Worm (Caenorhabditis elegans) whole organism, young adult: Measurements from ENCODE around the gene str-47.

Experiments
- B0019.2 ChIP-seq: fragments of 200-800 bp; sonication (Bioruptor generic); conservative IDR thresholded peaks from 2 replicates; pipeline ENCODE4 v1.3.6; 2022; ENCODE audit warnings: missing genetic modification reagents, missing genetic modification characterization, missing compliant biosample characterization
- B0035.1 ChIP-seq: sonication (generic microtip); optimal IDR thresholded peaks from 2 replicates; lab custom pipeline; 2016; ENCODE audit warnings: missing genetic modification characterization, mild to moderate bottlenecking, missing compliant biosample characterization, missing genotype, missing genetic modification reagents
- B0336.3 ChIP-seq: fragments of 200-800 bp; sonication (Bioruptor generic); IDR thresholded peaks from 2 replicates; pipeline ENCODE4 v1.3.6; 2022; ENCODE audit warnings: missing genetic modification characterization, missing compliant biosample characterization
- F22D6.2 ChIP-seq: sonication (generic microtip); optimal IDR thresholded peaks from 2 replicates; lab custom pipeline; 2016; ENCODE audit warnings: mild to moderate bottlenecking, missing genetic modification characterization, missing compliant biosample characterization
- F37B4.10 ChIP-seq: fragments of 200-800 bp; sonication (Bioruptor generic); IDR thresholded peaks from 2 replicates; pipeline ENCODE4 v1.3.6; 2022; ENCODE audit warnings: missing genetic modification characterization, missing compliant biosample characterization
- F39B2.1 ChIP-seq: fragments of 200-800 bp; sonication (Bioruptor generic); IDR thresholded peaks from 2 replicates; pipeline ENCODE4 v1.3.6; 2022; ENCODE audit warnings: missing genetic modification reagents, missing genetic modification characterization, missing compliant biosample characterization
- F52B5.7 ChIP-seq: sonication (generic microtip); optimal IDR thresholded peaks from 2 replicates; lab custom pipeline; 2016; ENCODE audit warnings: mild to moderate bottlenecking, missing genetic modification characterization, missing compliant biosample characterization
- F57C9.4 ChIP-seq: sonication (generic microtip); optimal IDR thresholded peaks from 2 replicates; lab custom pipeline; 2017; ENCODE audit warnings: mild to moderate bottlenecking, missing genetic modification characterization, missing compliant biosample characterization
- T07F8.4 ChIP-seq: sonication (generic microtip); optimal IDR thresholded peaks from 2 replicates; lab custom pipeline; 2016; ENCODE audit warnings: mild to moderate bottlenecking, missing genetic modification characterization, moderate library complexity, missing compliant biosample characterization
- Y53F4B.3 ChIP-seq: fragments of 200-800 bp; sonication (Bioruptor generic); IDR thresholded peaks from 2 replicates; pipeline ENCODE4 v1.3.6; 2022; ENCODE audit warnings: missing genetic modification reagents, missing genetic modification characterization, missing compliant biosample characterization
- Y53G8AR.9 ChIP-seq: fragments of 200-800 bp; sonication (Bioruptor generic); conservative IDR thresholded peaks from 2 replicates; pipeline ENCODE4 v1.3.6; 2022; ENCODE audit warnings: missing genetic modification reagents, missing genetic modification characterization, missing compliant biosample characterization
- Y67H2A.10 ChIP-seq: fragments of 200-800 bp; sonication (Bioruptor generic); conservative IDR thresholded peaks from 2 replicates; pipeline ENCODE4 v1.3.6; 2022; ENCODE audit warnings: missing genetic modification reagents, missing genetic modification characterization, missing compliant biosample characterization
- Y79H2A.3 ChIP-seq: fragments of 200-800 bp; sonication (Bioruptor generic); conservative IDR thresholded peaks from 2 replicates; pipeline ENCODE4 v1.3.6; 2022; ENCODE audit warnings: missing genetic modification reagents, missing genetic modification characterization, missing compliant biosample characterization
- attf-6 ChIP-seq: fragments of 200-800 bp; sonication (Bioruptor generic); IDR thresholded peaks from 2 replicates; pipeline ENCODE4 v1.3.6; 2022; ENCODE audit warnings: missing genetic modification reagents, missing genetic modification characterization, missing compliant biosample characterization
- ccch-3 ChIP-seq: fragments of 200-800 bp; sonication (Bioruptor generic); optimal IDR thresholded peaks from 2 replicates; lab custom pipeline; 2018; ENCODE audit warnings: mild to moderate bottlenecking, missing genetic modification characterization, missing compliant biosample characterization
- die-1 ChIP-seq: sonication (generic microtip); optimal IDR thresholded peaks from 2 replicates; lab custom pipeline; 2016; ENCODE audit warnings: missing genotype, mild to moderate bottlenecking, missing genetic modification characterization, missing compliant biosample characterization
- dox-1 ChIP-seq: fragments of 200-800 bp; sonication (Bioruptor generic); IDR thresholded peaks from 2 replicates; pipeline ENCODE4 v1.3.6; 2022; ENCODE audit warnings: missing genetic modification reagents, missing genetic modification characterization, missing compliant biosample characterization
- dpff-1 ChIP-seq: sonication (generic microtip); optimal IDR thresholded peaks from 2 replicates; lab custom pipeline; 2017; ENCODE audit warnings: mild to moderate bottlenecking, missing genetic modification characterization, missing compliant biosample characterization
- efl-1 ChIP-seq: fragments of 150-350 bp; optimal IDR thresholded peaks from 2 replicates; lab custom pipeline; 2014; ENCODE audit warnings: missing biosample characterization, missing genetic modification reagents, missing genetic modification characterization
- egl-18 ChIP-seq: fragments of 200-800 bp; sonication (Bioruptor generic); IDR thresholded peaks from 2 replicates; pipeline ENCODE4 v1.3.6; 2022; ENCODE audit warnings: missing genetic modification reagents, missing genetic modification characterization, missing compliant biosample characterization
- gei-17 ChIP-seq: fragments of 200-800 bp; sonication (Bioruptor generic); optimal IDR thresholded peaks from 2 replicates; lab custom pipeline; 2018; ENCODE audit warnings: mild to moderate bottlenecking, missing genetic modification characterization, missing compliant biosample characterization
- hsf-1 ChIP-seq: fragments of 200-800 bp; sonication (Bioruptor generic); IDR thresholded peaks from 2 replicates; pipeline ENCODE4 v1.3.6; 2022; ENCODE audit warnings: missing genetic modification reagents, missing genetic modification characterization, missing compliant biosample characterization
- lin-26 ChIP-seq: fragments of 200-800 bp; sonication (Bioruptor generic); IDR thresholded peaks from 2 replicates; pipeline ENCODE4 v1.3.6; 2022; ENCODE audit warnings: missing genetic modification reagents, missing genetic modification characterization, missing compliant biosample characterization
- madf-8 ChIP-seq: fragments of 200-800 bp; sonication (Bioruptor generic); conservative IDR thresholded peaks from 2 replicates; pipeline ENCODE4 v1.3.6; 2022; ENCODE audit warnings: missing genetic modification reagents, missing genetic modification characterization, missing compliant biosample characterization
- mcd-1 ChIP-seq: fragments of 200-800 bp; sonication (Bioruptor generic); IDR thresholded peaks from 2 replicates; pipeline ENCODE4 v1.3.6; 2022; ENCODE audit warnings: missing genetic modification reagents, missing genetic modification characterization, missing compliant biosample characterization
- mel-28 ChIP-seq: sonication (generic microtip); optimal IDR thresholded peaks from 2 replicates; lab custom pipeline; 2016; ENCODE audit warnings: borderline replicate concordance, mild to moderate bottlenecking, missing genetic modification characterization, missing compliant biosample characterization
- mxl-1 ChIP-seq: sonication (generic microtip); optimal IDR thresholded peaks from 2 replicates; lab custom pipeline; 2016; ENCODE audit warnings: missing genetic modification characterization, missing compliant biosample characterization
- nfya-1 ChIP-seq: sonication (generic microtip); optimal IDR thresholded peaks from 2 replicates; lab custom pipeline; 2017; ENCODE audit warnings: antibody characterized with exemption, missing compliant biosample characterization, missing genetic modification characterization, borderline replicate concordance; ENCODE audit not compliant: insufficient read depth
- nfya-2 ChIP-seq: fragments of 200-800 bp; sonication (Bioruptor generic); IDR thresholded peaks from 2 replicates; pipeline ENCODE4 v1.3.6; 2022; ENCODE audit warnings: missing genetic modification reagents, missing genetic modification characterization, missing compliant biosample characterization
- nhr-27 ChIP-seq: fragments of 200-800 bp; sonication (Bioruptor generic); optimal IDR thresholded peaks from 2 replicates; lab custom pipeline; 2018; ENCODE audit warnings: mild to moderate bottlenecking, missing genetic modification characterization, moderate library complexity, missing compliant biosample characterization
- pbrm-1 ChIP-seq: fragments of 200-800 bp; sonication (Bioruptor generic); IDR thresholded peaks from 2 replicates; pipeline ENCODE4 v1.3.6; 2022; ENCODE audit warnings: missing genetic modification reagents, missing genetic modification characterization, missing compliant biosample characterization
- snpc-1.3 ChIP-seq: sonication (generic microtip); optimal IDR thresholded peaks from 2 replicates; lab custom pipeline; 2017; ENCODE audit warnings: missing genetic modification characterization, mild to moderate bottlenecking, missing compliant biosample characterization, antibody characterized with exemption, moderate library complexity, missing genotype, missing genetic modification reagents; ENCODE audit not compliant: insufficient read depth
- snpc-3.4 ChIP-seq: sonication (generic microtip); optimal IDR thresholded peaks from 2 replicates; lab custom pipeline; 2017; ENCODE audit warnings: missing genetic modification characterization, mild to moderate bottlenecking, missing compliant biosample characterization, antibody characterized with exemption, moderate library complexity, missing genotype, missing genetic modification reagents
- snpc-4 ChIP-seq, 5 experiments: fragments of 150-350 bp in 1 of 5; sonication (generic microtip) in 4 of 5; optimal IDR thresholded peaks; 2 replicates each; lab custom pipeline; 2014 to 2018; ENCODE audit warnings: missing genetic modification characterization in 5 of 5, missing biosample characterization in 3 of 5, antibody characterized with exemption in 2 of 5, mild to moderate bottlenecking in 2 of 5, missing compliant biosample characterization in 2 of 5, missing genotype in 2 of 5, moderate library complexity in 2 of 5, missing genetic modification reagents in 1 of 5
- somi-1 ChIP-seq: fragments of 200-800 bp; sonication (Bioruptor generic); optimal IDR thresholded peaks from 2 replicates; lab custom pipeline; 2018; ENCODE audit warnings: mild to moderate bottlenecking, missing genetic modification characterization, missing compliant biosample characterization
- sptf-2 ChIP-seq: fragments of 200-800 bp; sonication (Bioruptor generic); optimal IDR thresholded peaks from 2 replicates; lab custom pipeline; 2018; ENCODE audit warnings: mild to moderate bottlenecking, missing genetic modification characterization, missing compliant biosample characterization
- tlf-1 ChIP-seq: fragments of 200-800 bp; sonication (Bioruptor generic); optimal IDR thresholded peaks from 2 replicates; lab custom pipeline; 2018; ENCODE audit warnings: mild to moderate bottlenecking, missing genetic modification characterization, missing compliant biosample characterization
- unc-130 ChIP-seq: sonication (generic microtip); optimal IDR thresholded peaks from 2 replicates; lab custom pipeline; 2016; ENCODE audit warnings: missing genetic modification reagents, missing genetic modification characterization, missing compliant biosample characterization
- zfh-2 ChIP-seq: fragments of 200-800 bp; sonication (Bioruptor generic); conservative IDR thresholded peaks from 2 replicates; pipeline ENCODE4 v1.3.6; 2022; ENCODE audit warnings: missing genetic modification reagents, missing genetic modification characterization, missing compliant biosample characterization
- ztf-22 ChIP-seq: fragments of 200-800 bp; sonication (Bioruptor generic); optimal IDR thresholded peaks from 2 replicates; lab custom pipeline; 2018; ENCODE audit warnings: mild to moderate bottlenecking, missing genetic modification characterization, moderate library complexity, missing compliant biosample characterization
- ztf-28 ChIP-seq: fragments of 200-800 bp; sonication (Bioruptor generic); IDR thresholded peaks from 2 replicates; pipeline ENCODE4 v1.3.6; 2022; ENCODE audit warnings: missing genetic modification reagents, missing genetic modification characterization, missing compliant biosample characterization
- ztf-3 ChIP-seq: fragments of 200-800 bp; sonication (Bioruptor generic); optimal IDR thresholded peaks from 2 replicates; lab custom pipeline; 2018; ENCODE audit warnings: mild to moderate bottlenecking, missing genetic modification characterization, missing compliant biosample characterization

Gene str-47

ce11 chrV:7622011-7622465 lies 23.5 kb upstream of the str-47 start, which contains the start of gene C50E3.12 (continued):
- TF ChIP-seq snpc-1.3 (no peak), ccch-3 (GFP tag; lab: Kevin White, UChicago) (no peak), ztf-3 (GFP tag; lab: Kevin White, UChicago) (no peak), mcd-1 (GFP tag; lab: Robert Waterston, UW) (no peak), hsf-1 (GFP tag; lab: Robert Waterston, UW) (no peak), tlf-1 (GFP tag; lab: Kevin White, UChicago) (no peak), nhr-27 (tag; lab: Kevin White, UChicago) (no peak), zfh-2 (GFP tag; lab: Robert Waterston, UW) (no peak)

ce11 chrV:7624152-7624551 lies 21.4 kb upstream of the str-47 start, which contains the start of gene C50E3.13:
TSS of gene C50E3.13 (minus strand) at chrV:7624252.
- TF ChIP-seq mel-28 (tag; lab: Kevin White, UChicago): no peak
- TF ChIP-seq Y79H2A.3 (GFP tag; lab: Robert Waterston, UW): no peak
- no peak for TF ChIP-seq unc-130
- TF ChIP-seq Y53F4B.3 (GFP tag; lab: Robert Waterston, UW): no peak
- TF ChIP-seq B0035.1 (tag; lab: Kevin White, UChicago): no peak
- no peak for TF ChIP-seq ztf-28 (GFP tag; lab: Robert Waterston, UW)
- no peak for TF ChIP-seq B0019.2 (GFP tag; lab: Robert Waterston, UW)
- no peak for TF ChIP-seq snpc-3.4 (tag; lab: Kevin White, UChicago)
- no peak for TF ChIP-seq F39B2.1 (GFP tag; lab: Robert Waterston, UW)
- TF ChIP-seq sptf-2 (GFP tag; lab: Kevin White, UChicago): no peak
- no peak for TF ChIP-seq Y53G8AR.9 (GFP tag; lab: Robert Waterston, UW)
- TF ChIP-seq nfya-1: no peak
- no peak for TF ChIP-seq die-1 (tag; lab: Kevin White, UChicago)
- no peak for TF ChIP-seq F37B4.10 (GFP tag; lab: Robert Waterston, UW)
- TF ChIP-seq madf-8 (GFP tag; lab: Robert Waterston, UW): no peak
- no peak for TF ChIP-seq hsf-1 (GFP tag; lab: Robert Waterston, UW)
- TF ChIP-seq somi-1: no peak
- no peak for TF ChIP-seq egl-18 (GFP tag; lab: Robert Waterston, UW)
- TF ChIP-seq ztf-22 (GFP tag; lab: Kevin White, UChicago): no peak

ce11 chrV:7624652-7625051 lies 20.9 kb upstream of the str-47 start, which contains the start of gene grsp-4:
TSS of gene grsp-4 (plus strand) at chrV:7624952.
- TF ChIP-seq dpff-1 (tag; lab: Kevin White, UChicago): no peak
- TF ChIP-seq Y67H2A.10 (GFP tag; lab: Robert Waterston, UW): no peak
- no peak for TF ChIP-seq T07F8.4 (tag; lab: Kevin White, UChicago)
- no peak for TF ChIP-seq ccch-3 (GFP tag; lab: Kevin White, UChicago)
- TF ChIP-seq snpc-1.3: no peak
- no peak for TF ChIP-seq lin-26 (GFP tag; lab: Robert Waterston, UW)
- no peak for TF ChIP-seq F52B5.7 (tag; lab: Kevin White, UChicago)
- TF ChIP-seq pbrm-1 (GFP tag; lab: Robert Waterston, UW): no peak
- no peak for TF ChIP-seq unc-130
- no peak for TF ChIP-seq zfh-2 (GFP tag; lab: Robert Waterston, UW)
- TF ChIP-seq mxl-1 (tag; lab: Kevin White, UChicago): no peak
- TF ChIP-seq dox-1 (GFP tag; lab: Robert Waterston, UW): no peak
- no peak for TF ChIP-seq gei-17
- TF ChIP-seq attf-6 (GFP tag; lab: Robert Waterston, UW): no peak
- no peak for TF ChIP-seq efl-1
- no peak for TF ChIP-seq F57C9.4 (tag; lab: Kevin White, UChicago)
- no peak for TF ChIP-seq nfya-2 (GFP tag; lab: Robert Waterston, UW)
- TF ChIP-seq F22D6.2 (tag; lab: Kevin White, UChicago): no peak
- no peak for TF ChIP-seq snpc-4 (GFP tag; optimal IDR thresholded peaks at IDR 0.05; lab: Kevin White, UChicago)
- no peak for TF ChIP-seq snpc-4 (tag; optimal IDR thresholded peaks at IDR 0.05; lab: Kevin White, UChicago)
- no peak for TF ChIP-seq B0336.3
